Worm (Caenorhabditis elegans) whole organism, mixed stage, embryonic: ENCODE data around the gene mth-1.

ENCODE experiments used
- blmp-1 ChIP-seq: fragments of 150-350 bp; optimal IDR thresholded peaks from 2 replicates; lab custom pipeline; 2014; ENCODE audit warnings: missing biosample characterization, missing genetic modification characterization
- ceh-39 ChIP-seq: fragments of 150-350 bp; optimal IDR thresholded peaks from 2 replicates; lab custom pipeline; 2014; ENCODE audit warnings: missing biosample characterization, missing genetic modification characterization
- ceh-43 ChIP-seq: fragments of 200-800 bp; sonication (Bioruptor generic); optimal IDR thresholded peaks from 2 replicates; lab custom pipeline; 2018; ENCODE audit warnings: mild to moderate bottlenecking, missing genetic modification characterization, moderate library complexity, missing compliant biosample characterization
- ceh-83 ChIP-seq: fragments of 200-800 bp; sonication (Bioruptor generic); optimal IDR thresholded peaks from 2 replicates; lab custom pipeline; 2018; ENCODE audit warnings: mild to moderate bottlenecking, missing genetic modification characterization, missing compliant biosample characterization
- ces-1 ChIP-seq: fragments of 150-350 bp; optimal IDR thresholded peaks from 2 replicates; lab custom pipeline; 2014; ENCODE audit warnings: missing biosample characterization, missing genetic modification reagents, missing genetic modification characterization
- cnd-1 ChIP-seq: fragments of 200-800 bp; sonication (Bioruptor generic); optimal IDR thresholded peaks from 2 replicates; lab custom pipeline; 2018; ENCODE audit warnings: mild to moderate bottlenecking, missing genetic modification characterization, missing compliant biosample characterization
- drap-1 ChIP-seq: fragments of 200-800 bp; sonication (Bioruptor generic); optimal IDR thresholded peaks from 3 replicates; lab custom pipeline; 2018; ENCODE audit warnings: mild to moderate bottlenecking, missing genetic modification characterization, missing compliant biosample characterization
- elt-1 ChIP-seq: sonication (generic microtip); optimal IDR thresholded peaks from 2 replicates; lab custom pipeline; 2017; ENCODE audit warnings: missing genetic modification characterization, mild to moderate bottlenecking, missing compliant biosample characterization, antibody characterized with exemption, moderate library complexity, borderline replicate concordance; ENCODE audit not compliant: insufficient read depth
- flh-1 ChIP-seq: fragments of 200-800 bp; sonication (Bioruptor generic); optimal IDR thresholded peaks from 2 replicates; lab custom pipeline; 2018; ENCODE audit warnings: mild to moderate bottlenecking, missing genetic modification characterization, moderate library complexity, missing compliant biosample characterization
- ham-2 ChIP-seq: fragments of 200-800 bp; sonication (Bioruptor generic); optimal IDR thresholded peaks from 2 replicates; lab custom pipeline; 2018; ENCODE audit warnings: mild to moderate bottlenecking, missing genetic modification characterization, missing compliant biosample characterization
- lin-32 ChIP-seq: fragments of 200-800 bp; sonication (Bioruptor generic); optimal IDR thresholded peaks from 2 replicates; lab custom pipeline; 2018; ENCODE audit warnings: mild to moderate bottlenecking, missing genetic modification characterization, missing compliant biosample characterization
- lsy-2 ChIP-seq: fragments of 150-350 bp; optimal IDR thresholded peaks from 2 replicates; lab custom pipeline; 2014; ENCODE audit warnings: missing biosample characterization, missing genetic modification characterization
- mab-5 ChIP-seq: fragments of 150-350 bp; optimal IDR thresholded peaks from 2 replicates; lab custom pipeline; 2014; ENCODE audit warnings: missing biosample characterization, missing genetic modification characterization
- mep-1 ChIP-seq: fragments of 150-350 bp; optimal IDR thresholded peaks from 2 replicates; lab custom pipeline; 2017; ENCODE audit warnings: missing biosample characterization, missing genetic modification reagents, missing genetic modification characterization, inconsistent platforms
- mls-2 ChIP-seq: sonication (generic microtip); optimal IDR thresholded peaks from 2 replicates; lab custom pipeline; 2016; ENCODE audit warnings: mild to moderate bottlenecking, missing genetic modification characterization, moderate library complexity, missing compliant biosample characterization
- nhr-12 ChIP-seq: fragments of 150-350 bp; optimal IDR thresholded peaks from 2 replicates; lab custom pipeline; 2014; ENCODE audit warnings: missing biosample characterization, missing genetic modification characterization
- nhr-237 ChIP-seq: fragments of 150-350 bp; optimal IDR thresholded peaks from 2 replicates; lab custom pipeline; 2014; ENCODE audit warnings: missing biosample characterization, missing genetic modification characterization
- nhr-28 ChIP-seq: fragments of 150-350 bp; optimal IDR thresholded peaks from 2 replicates; lab custom pipeline; 2014; ENCODE audit warnings: missing biosample characterization, missing genetic modification characterization
- nhr-76 ChIP-seq: sonication (generic microtip); optimal IDR thresholded peaks from 2 replicates; lab custom pipeline; 2017; ENCODE audit warnings: missing biosample characterization, missing genetic modification characterization
- pha-4 ChIP-seq: fragments of 150-350 bp; optimal IDR thresholded peaks from 2 replicates; lab custom pipeline; 2018; ENCODE audit warnings: missing biosample characterization, missing genetic modification reagents, missing genetic modification characterization
- sem-2 ChIP-seq: fragments of 200-800 bp; sonication (Bioruptor generic); optimal IDR thresholded peaks from 2 replicates; lab custom pipeline; 2018; ENCODE audit warnings: mild to moderate bottlenecking, missing genetic modification characterization, missing compliant biosample characterization
- snpc-4 ChIP-seq: fragments of 150-350 bp; optimal IDR thresholded peaks from 2 replicates; lab custom pipeline; 2014; ENCODE audit warnings: missing biosample characterization, missing genetic modification characterization
- sptf-1 ChIP-seq: sonication (generic microtip); optimal IDR thresholded peaks from 2 replicates; lab custom pipeline; 2017; ENCODE audit warnings: mild to moderate bottlenecking, missing genetic modification characterization, moderate library complexity, missing compliant biosample characterization
- tbx-8 ChIP-seq: fragments of 200-800 bp; sonication (Bioruptor generic); optimal IDR thresholded peaks from 2 replicates; lab custom pipeline; 2018; ENCODE audit warnings: mild to moderate bottlenecking, missing genetic modification characterization, moderate library complexity, missing compliant biosample characterization
- unc-39 ChIP-seq: fragments of 150-350 bp; optimal IDR thresholded peaks from 2 replicates; lab custom pipeline; 2014; ENCODE audit warnings: missing biosample characterization, missing genetic modification characterization
- unc-62 ChIP-seq: fragments of 150-350 bp; optimal IDR thresholded peaks from 2 replicates; lab custom pipeline; 2014; ENCODE audit warnings: missing biosample characterization, missing genetic modification reagents, missing genetic modification characterization
- zip-8 ChIP-seq: fragments of 150-350 bp; optimal IDR thresholded peaks from 2 replicates; lab custom pipeline; 2014; ENCODE audit warnings: missing biosample characterization, missing genetic modification characterization
- ztf-11 ChIP-seq: fragments of 150-350 bp; optimal IDR thresholded peaks from 2 replicates; lab custom pipeline; 2014; ENCODE audit warnings: missing biosample characterization, missing genetic modification characterization

The mth-1 gene

DNA sequence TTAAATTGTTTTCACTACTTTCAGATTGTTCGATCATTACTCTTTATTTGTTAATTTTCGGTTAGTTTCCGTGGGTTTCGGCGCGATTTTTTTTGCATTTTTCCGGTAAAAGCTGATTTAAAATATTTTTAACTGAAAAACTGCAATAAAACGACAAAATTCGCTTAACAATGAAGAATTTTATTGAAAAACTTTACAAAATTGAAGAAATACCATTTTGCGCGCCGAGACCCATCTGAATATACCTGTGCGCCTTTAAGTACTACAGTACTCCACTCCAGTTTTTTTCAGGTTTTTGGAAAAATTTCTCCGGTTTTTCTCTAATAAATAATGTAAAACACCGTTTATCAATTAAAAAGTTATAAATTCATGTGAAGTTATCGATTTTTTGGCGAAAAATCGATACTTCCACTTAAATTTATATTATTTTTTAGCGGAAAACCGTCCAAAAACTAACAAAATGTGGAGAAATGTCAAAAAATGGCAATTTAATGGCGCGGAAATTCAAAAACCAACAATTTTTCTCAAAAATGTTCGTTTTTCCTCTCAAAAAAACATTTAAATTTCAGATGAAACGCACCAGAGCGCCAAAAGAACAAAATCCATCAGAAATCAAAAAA is 27.3 kb upstream of the mth-1 start, which contains the start of gene C16A11.10:
TSS of gene C16A11.10 (plus strand) at position 570 of the 620 bp plus-strand sequence.
- no peak for TF ChIP-seq pha-4 (tag; lab: Kevin White, UChicago)
- no peak for TF ChIP-seq ces-1 (GFP tag; lab: Kevin White, UChicago)
- TF ChIP-seq blmp-1, result no peak
- TF ChIP-seq ham-2 (GFP tag; lab: Kevin White, UChicago), result no peak
- no peak for TF ChIP-seq nhr-12 (tag; lab: Kevin White, UChicago)
- no peak for TF ChIP-seq unc-62 (GFP tag; lab: Kevin White, UChicago)
- no peak for TF ChIP-seq tbx-8 (GFP tag; lab: Kevin White, UChicago)
- TF ChIP-seq nhr-237 (tag; lab: Kevin White, UChicago), result no peak
- no peak for TF ChIP-seq ztf-11 (tag; lab: Kevin White, UChicago)
- no peak for TF ChIP-seq sem-2 (GFP tag; lab: Kevin White, UChicago)
- no peak for TF ChIP-seq ceh-83 (GFP tag; lab: Kevin White, UChicago)
- TF ChIP-seq lin-32 (GFP tag; lab: Kevin White, UChicago), result no peak
- no peak for TF ChIP-seq ceh-43 (GFP tag; lab: Kevin White, UChicago)
- no peak for TF ChIP-seq zip-8 (tag; lab: Kevin White, UChicago)
- TF ChIP-seq, all 35 proteins: peak for 0

DNA sequence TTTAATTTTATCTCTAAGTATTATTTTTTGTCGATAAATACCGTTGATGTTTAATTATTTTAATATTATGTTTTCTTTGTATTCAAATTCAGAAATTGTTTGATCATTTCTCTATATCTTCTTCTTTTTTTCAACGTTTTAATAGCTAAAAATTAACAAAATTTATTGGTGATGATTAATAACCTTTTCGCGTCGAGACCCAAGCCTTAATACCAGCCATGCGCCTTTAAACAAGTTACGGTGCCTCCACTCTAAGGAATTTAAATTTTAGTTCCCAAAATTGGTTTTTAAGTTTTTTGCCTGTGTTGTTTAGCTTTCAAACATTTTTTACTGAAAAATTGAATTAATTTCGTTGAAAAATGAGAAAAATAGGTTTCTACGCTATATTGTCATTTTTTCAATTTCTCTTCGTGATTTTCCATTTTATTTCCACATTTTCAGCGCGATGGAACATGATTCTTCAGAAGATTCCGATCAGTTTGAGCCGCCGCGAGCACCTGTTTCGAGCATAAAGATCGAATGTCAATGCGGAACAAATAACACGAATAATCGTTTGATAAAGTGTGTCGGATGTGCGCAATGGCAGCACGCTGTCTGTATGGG is 25.6 kb upstream of the mth-1 start, which contains the start of gene C16A11.3:
TSS of gene C16A11.3 (plus strand) at position 440 of the 603 bp plus-strand sequence.
- TF ChIP-seq mab-5 (tag; lab: Kevin White, UChicago), result no peak
- TF ChIP-seq cnd-1 (tag; lab: Kevin White, UChicago), result no peak
- no peak for TF ChIP-seq mep-1 (tag; lab: Kevin White, UChicago)
- TF ChIP-seq ceh-83 (GFP tag; lab: Kevin White, UChicago), result no peak
- TF ChIP-seq elt-1 (tag; lab: Kevin White, UChicago), result no peak

DNA sequence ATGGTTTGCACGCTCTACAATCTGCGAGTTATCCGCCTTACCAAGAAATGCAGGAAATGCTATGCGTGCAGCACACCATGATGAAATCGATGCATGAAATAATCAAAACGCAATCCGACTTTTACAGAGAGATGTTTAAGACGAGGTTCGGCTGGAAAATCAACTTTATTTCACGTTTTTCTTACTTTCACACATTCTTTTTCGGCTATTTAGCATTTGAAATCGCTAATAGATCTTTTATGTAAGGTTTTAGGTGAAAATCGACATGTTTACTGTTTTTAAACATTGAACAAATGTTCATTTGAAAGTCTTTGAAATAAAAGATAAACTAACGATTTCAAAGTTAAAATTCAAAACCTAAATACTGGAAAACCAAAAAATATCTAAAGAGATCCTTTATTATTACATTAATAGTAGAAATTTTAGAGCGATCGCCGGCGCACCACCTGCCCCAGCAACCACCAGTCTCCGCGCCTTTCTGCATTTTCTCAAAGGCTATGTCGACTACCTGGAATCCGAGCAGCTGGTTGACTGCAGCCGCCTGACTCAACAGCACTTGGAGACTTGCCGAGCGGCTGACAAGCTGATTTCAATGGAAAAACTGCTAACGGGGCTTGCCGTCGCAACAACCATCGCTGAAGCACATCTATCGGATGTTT is 24.7 kb upstream of the mth-1 start:
- no peak for TF ChIP-seq drap-1 (GFP tag; lab: Kevin White, UChicago)
- TF ChIP-seq unc-39 (tag; lab: Kevin White, UChicago), result no peak
- TF ChIP-seq mab-5 (tag; lab: Kevin White, UChicago), result no peak
- no peak for TF ChIP-seq nhr-76 (tag; lab: Kevin White, UChicago)
- no peak for TF ChIP-seq nhr-28 (tag; lab: Kevin White, UChicago)
- no peak for TF ChIP-seq snpc-4 (tag; lab: Kevin White, UChicago)
- TF ChIP-seq flh-1 (GFP tag; lab: Kevin White, UChicago), result no peak
- TF ChIP-seq blmp-1, result no peak
- TF ChIP-seq ceh-39, result no peak
- no peak for TF ChIP-seq sem-2 (GFP tag; lab: Kevin White, UChicago)
- TF ChIP-seq zip-8 (tag; lab: Kevin White, UChicago), result no peak
- TF ChIP-seq mep-1 (tag; lab: Kevin White, UChicago), result no peak
- no peak for TF ChIP-seq unc-62 (GFP tag; lab: Kevin White, UChicago)

DNA sequence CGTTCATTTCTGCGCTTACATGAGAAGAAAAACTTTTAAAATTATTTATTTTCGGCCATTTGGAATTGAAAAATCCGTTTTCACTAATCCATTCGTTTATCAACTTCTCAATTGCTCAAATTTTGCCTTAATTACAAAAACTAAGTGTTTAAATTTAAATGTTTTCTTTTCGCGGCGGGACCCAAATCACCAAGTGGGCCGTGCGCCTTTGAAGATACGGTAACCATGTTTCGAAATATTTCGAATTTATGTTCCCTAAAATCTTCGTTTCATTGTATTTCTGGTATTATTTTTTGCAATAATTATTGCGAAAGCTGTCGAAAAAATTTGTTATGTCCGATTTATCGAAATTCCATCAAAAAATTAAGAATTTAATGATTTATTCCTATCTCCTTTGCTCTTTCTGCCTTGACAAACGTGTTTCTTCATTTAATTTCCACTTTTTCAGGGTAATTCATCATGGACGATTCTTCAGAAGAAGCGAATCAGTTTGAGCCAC is 23.1 kb upstream of the mth-1 start, which contains the start of gene C16A11.4:
TSS of gene C16A11.4 (plus strand) at position 449 of the 499 bp plus-strand sequence.
- TF ChIP-seq ztf-11 (tag; lab: Kevin White, UChicago) (no peak), sem-2 (GFP tag; lab: Kevin White, UChicago) (no peak), lin-32 (GFP tag; lab: Kevin White, UChicago) (no peak), ham-2 (GFP tag; lab: Kevin White, UChicago) (no peak), ceh-39 (no peak), mep-1 (tag; lab: Kevin White, UChicago) (no peak), mls-2 (tag; lab: Kevin White, UChicago) (no peak), lsy-2 (no peak), pha-4 (tag; lab: Kevin White, UChicago) (no peak)
- TF ChIP-seq, all 35 proteins: peak for 0

DNA sequence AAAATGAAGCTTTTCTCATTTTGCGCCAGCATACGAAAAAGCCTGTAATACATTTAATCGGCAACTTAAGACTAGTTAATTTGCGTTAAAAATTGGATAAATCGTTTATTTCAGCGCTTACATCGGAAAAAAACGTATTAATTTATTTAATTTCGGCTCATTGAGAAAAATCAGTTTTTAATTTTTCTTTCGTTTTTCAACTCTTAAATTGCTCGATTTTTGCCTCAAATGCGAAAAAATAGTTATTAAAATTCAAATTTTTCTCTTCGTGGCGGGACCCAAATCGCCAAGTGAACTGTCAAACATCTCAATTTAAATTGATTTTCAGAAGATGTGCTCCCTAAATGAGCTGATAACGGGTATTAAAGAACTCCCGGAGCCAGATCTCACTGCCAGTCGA is 19.4 kb upstream of the mth-1 start, which contains the start of gene C16A11.5:
TSS of gene C16A11.5 (plus strand) at position 323 of the 400 bp plus-strand sequence.
- TF ChIP-seq snpc-4 (tag; lab: Kevin White, UChicago) (no peak), sptf-1 (no peak)
